Fruit fly (Drosophila melanogaster) S2 (cell line): ENCODE measurements around the gene CG13117.

ENCODE experiments used
- CG8478 ChIP-seq: fragments of >200 bp; optimal IDR thresholded peaks from 2 replicates; lab custom pipeline; 2018
- CTCF ChIP-seq, 2 experiments: fragments of >200 bp; optimal IDR thresholded peaks; 2 replicates each; lab custom pipeline; 2018

DNA sequence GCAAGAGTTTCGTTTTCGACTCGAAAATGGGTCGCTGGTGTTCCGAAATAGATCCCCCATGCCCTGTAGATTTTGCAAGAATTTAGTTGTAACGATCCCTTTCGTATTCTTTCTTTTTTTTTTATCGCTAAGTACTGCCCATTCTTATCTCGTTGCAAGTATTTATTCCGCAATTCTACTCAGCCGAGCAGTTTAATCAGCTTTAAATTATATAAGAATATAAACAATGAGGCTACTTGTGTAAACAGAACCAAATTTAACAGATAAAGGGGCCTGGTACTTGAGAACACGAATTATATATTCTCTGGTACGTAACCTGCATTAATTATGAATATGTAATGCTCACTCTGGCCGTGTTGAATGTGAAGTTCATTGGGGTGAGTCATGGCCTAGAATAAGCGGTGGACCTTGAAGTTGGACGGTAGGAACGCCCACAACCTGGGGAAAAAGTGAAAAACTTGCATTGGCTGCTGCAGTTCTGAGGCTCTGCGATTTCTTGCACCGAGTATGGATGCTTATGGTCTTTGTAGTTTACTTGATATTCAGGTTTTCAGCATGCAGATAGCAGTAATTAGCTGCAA, 28.8 kb upstream of the CG13117 start:
- TF ChIP-seq CG8478 (lab: Kevin White, UChicago) (no peak), CTCF (optimal IDR thresholded peaks at IDR 0.05; lab: Kevin White, UChicago) (no peak)
